Worm (Caenorhabditis elegans) whole organism, late embryonic: Measurements from ENCODE around the gene dod-24.

Experiments
- C08G9.2 ChIP-seq: sonication (generic microtip); optimal IDR thresholded peaks from 2 replicates; lab custom pipeline; 2016; ENCODE audit warnings: mild to moderate bottlenecking, missing genetic modification characterization, moderate library complexity, missing compliant biosample characterization
- C38D4.7 ChIP-seq: fragments of 200-800 bp; sonication (Bioruptor generic); optimal IDR thresholded peaks from 2 replicates; lab custom pipeline; 2018; ENCODE audit warnings: mild to moderate bottlenecking, missing genetic modification characterization, moderate library complexity, missing compliant biosample characterization
- F13H6.1 ChIP-seq: sonication (generic microtip); optimal IDR thresholded peaks from 2 replicates; lab custom pipeline; 2016; ENCODE audit warnings: missing genetic modification characterization, missing compliant biosample characterization
- T23F11.4 ChIP-seq: fragments of 200-800 bp; sonication (Bioruptor generic); optimal IDR thresholded peaks from 2 replicates; lab custom pipeline; 2018; ENCODE audit warnings: mild to moderate bottlenecking, missing genetic modification characterization, missing compliant biosample characterization
- ahr-1 ChIP-seq: sonication (generic microtip); optimal IDR thresholded peaks from 2 replicates; lab custom pipeline; 2016; ENCODE audit warnings: missing genetic modification characterization, missing compliant biosample characterization
- ama-1 ChIP-seq: fragments of 150-350 bp; optimal IDR thresholded peaks from 2 replicates; lab custom pipeline; 2014
- ceh-19 ChIP-seq: fragments of 200-800 bp; sonication (Bioruptor generic); optimal IDR thresholded peaks from 2 replicates; lab custom pipeline; 2018; ENCODE audit warnings: mild to moderate bottlenecking, missing genetic modification characterization, missing compliant biosample characterization
- ceh-2 ChIP-seq: sonication (generic microtip); optimal IDR thresholded peaks from 2 replicates; lab custom pipeline; 2016; ENCODE audit warnings: missing genotype, missing genetic modification characterization, missing compliant biosample characterization
- ceh-45 ChIP-seq: fragments of 200-800 bp; sonication (Bioruptor generic); IDR thresholded peaks from 2 replicates; pipeline ENCODE4 v1.3.6; 2022; ENCODE audit warnings: missing genetic modification reagents, missing genetic modification characterization, missing compliant biosample characterization
- ceh-48 ChIP-seq: sonication (generic microtip); optimal IDR thresholded peaks from 2 replicates; lab custom pipeline; 2016; ENCODE audit warnings: missing genetic modification characterization, inconsistent platforms, missing compliant biosample characterization
- ceh-9 ChIP-seq: sonication (generic microtip); optimal IDR thresholded peaks from 2 replicates; lab custom pipeline; 2016; ENCODE audit warnings: mild to moderate bottlenecking, missing genetic modification characterization, inconsistent platforms, missing compliant biosample characterization
- dve-1 ChIP-seq: sonication (generic microtip); optimal IDR thresholded peaks from 2 replicates; lab custom pipeline; 2017; ENCODE audit warnings: antibody characterized with exemption, mild to moderate bottlenecking, missing genetic modification characterization, missing compliant biosample characterization
- elt-2 ChIP-seq: sonication (generic microtip); optimal IDR thresholded peaks from 2 replicates; lab custom pipeline; 2016; ENCODE audit warnings: missing genetic modification reagents, missing genetic modification characterization, missing compliant biosample characterization
- ets-4 ChIP-seq: sonication (generic microtip); optimal IDR thresholded peaks from 2 replicates; lab custom pipeline; 2016; ENCODE audit warnings: missing genetic modification characterization, missing compliant biosample characterization
- eyg-1 ChIP-seq: sonication (generic microtip); optimal IDR thresholded peaks from 2 replicates; lab custom pipeline; 2016; ENCODE audit warnings: missing genotype, missing genetic modification characterization, missing compliant biosample characterization
- fkh-10 ChIP-seq: fragments of 150-350 bp; optimal IDR thresholded peaks from 2 replicates; lab custom pipeline; 2014; ENCODE audit warnings: missing biosample characterization, missing genetic modification reagents, missing genetic modification characterization
- fkh-6 ChIP-seq: sonication (generic microtip); optimal IDR thresholded peaks from 2 replicates; lab custom pipeline; 2016; ENCODE audit warnings: missing genetic modification characterization, missing compliant biosample characterization
- hlh-15 ChIP-seq: sonication (generic microtip); optimal IDR thresholded peaks from 2 replicates; lab custom pipeline; 2016; ENCODE audit warnings: missing genetic modification characterization, missing compliant biosample characterization
- mec-3 ChIP-seq: sonication (generic microtip); optimal IDR thresholded peaks from 2 replicates; lab custom pipeline; 2016; ENCODE audit warnings: borderline replicate concordance, missing genetic modification characterization, missing compliant biosample characterization
- npax-4 ChIP-seq: sonication (generic microtip); optimal IDR thresholded peaks from 2 replicates; lab custom pipeline; 2016; ENCODE audit warnings: missing genetic modification characterization, missing compliant biosample characterization
- sdc-2 ChIP-seq: sonication (generic microtip); optimal IDR thresholded peaks from 2 replicates; lab custom pipeline; 2016; ENCODE audit warnings: missing genotype, missing genetic modification characterization, missing compliant biosample characterization
- syd-9 ChIP-seq: sonication (generic microtip); optimal IDR thresholded peaks from 2 replicates; lab custom pipeline; 2016; ENCODE audit warnings: mild to moderate bottlenecking, missing genetic modification characterization, moderate library complexity, missing compliant biosample characterization
- tbx-7 ChIP-seq: sonication (generic microtip); optimal IDR thresholded peaks from 2 replicates; lab custom pipeline; 2016; ENCODE audit warnings: missing genotype, missing genetic modification characterization, missing compliant biosample characterization
- unc-42 ChIP-seq: sonication (generic microtip); optimal IDR thresholded peaks from 2 replicates; lab custom pipeline; 2016; ENCODE audit warnings: missing genotype, missing genetic modification characterization, missing compliant biosample characterization
- unc-86 ChIP-seq: sonication (generic microtip); optimal IDR thresholded peaks from 2 replicates; lab custom pipeline; 2016; ENCODE audit warnings: missing genetic modification characterization, missing compliant biosample characterization

dod-24 gene

DNA sequence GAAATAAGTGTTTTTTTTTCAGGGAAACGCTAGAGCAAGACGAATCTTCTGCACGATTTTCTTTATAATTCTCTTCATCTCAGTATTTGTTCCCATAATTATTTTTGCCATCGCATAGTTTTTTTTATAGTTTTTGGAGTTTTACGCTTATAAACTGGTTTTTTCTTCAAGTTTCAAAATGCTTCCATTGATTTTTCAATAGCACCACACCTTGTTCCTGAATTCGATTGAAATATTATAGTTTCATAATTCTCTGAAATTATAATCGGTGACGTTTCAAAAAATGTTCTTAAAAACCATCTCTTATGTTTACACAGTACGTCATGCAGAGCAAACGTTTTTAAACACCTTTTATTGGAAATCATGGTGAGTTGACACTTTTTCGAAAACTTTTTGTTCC, 48.0 kb downstream of the dod-24 start, which contains the start of gene K08D8.12:
TSS of gene K08D8.12 (plus strand) at position 301 of the 400 bp plus-strand sequence.
- TF ChIP-seq ets-4 (tag; lab: Kevin White, UChicago) = no peak

DNA sequence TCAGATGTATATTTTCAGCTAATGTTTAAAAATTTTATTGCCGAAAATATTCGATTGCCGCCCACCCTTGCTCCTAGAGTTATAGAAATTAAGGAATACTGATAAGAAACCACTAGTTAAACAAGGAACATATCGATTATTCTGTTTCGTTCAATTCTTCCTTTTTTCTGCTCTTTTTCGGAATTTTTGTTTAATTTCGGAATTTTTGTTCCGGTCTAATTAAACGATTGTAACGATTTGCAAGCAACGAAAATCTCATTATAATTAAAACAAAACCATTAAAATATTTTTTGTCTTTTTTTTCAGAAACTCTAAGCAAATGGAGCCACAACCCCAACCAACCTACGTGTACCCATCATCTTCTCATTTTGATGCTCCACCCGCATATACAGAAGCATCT, 49.0 kb downstream of the dod-24 start, which contains the start of gene K08D8.1:
TSS of gene K08D8.1 (plus strand) at position 301 of the 400 bp plus-strand sequence.
- TF ChIP-seq sdc-2 (tag; lab: Kevin White, UChicago) (no peak), ceh-19 (GFP tag; lab: Kevin White, UChicago) (no peak), unc-42 (tag; lab: Kevin White, UChicago) (no peak), tbx-7 (tag; lab: Kevin White, UChicago) (no peak), unc-86 (tag; lab: Kevin White, UChicago) (no peak), eyg-1 (tag; lab: Kevin White, UChicago) (no peak), ceh-9 (tag; lab: Kevin White, UChicago) (no peak), fkh-10 (GFP tag; lab: Kevin White, UChicago) (no peak), ceh-48 (tag; lab: Kevin White, UChicago) (no peak), ceh-45 (no peak), npax-4 (tag; lab: Kevin White, UChicago) (no peak), fkh-6 (tag; lab: Kevin White, UChicago) (no peak)

DNA sequence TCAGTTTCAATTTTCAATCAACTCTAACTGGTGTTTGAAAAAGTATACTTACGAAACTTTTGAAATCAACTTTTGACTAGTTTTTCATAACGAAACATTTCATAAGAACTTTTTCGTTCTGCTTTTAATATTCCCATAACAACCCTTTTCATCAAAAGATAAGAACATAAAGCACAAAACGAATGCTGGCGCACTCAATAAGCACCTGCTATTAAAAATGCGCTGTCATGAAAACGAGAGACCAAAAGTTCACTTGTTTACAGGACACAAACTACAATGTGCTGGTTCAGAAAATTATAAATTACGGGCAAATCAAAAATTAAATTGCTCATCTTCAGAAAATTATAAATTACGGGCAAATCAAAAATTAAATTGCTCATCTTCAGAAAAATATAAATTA, 50.1 kb downstream of the dod-24 start:
- TF ChIP-seq C38D4.7 (GFP tag; lab: Kevin White, UChicago) = no peak
- TF ChIP-seq syd-9 (tag; lab: Kevin White, UChicago) = no peak
- no peak for TF ChIP-seq mec-3 (tag; lab: Kevin White, UChicago)
- no peak for TF ChIP-seq F13H6.1 (tag; lab: Kevin White, UChicago)
- TF ChIP-seq ceh-2 = no peak
- TF ChIP-seq T23F11.4 (GFP tag; lab: Kevin White, UChicago) = no peak
- TF ChIP-seq ahr-1 (tag; lab: Kevin White, UChicago) = no peak
- TF ChIP-seq dve-1 (tag; lab: Kevin White, UChicago) = no peak
- TF ChIP-seq unc-86 (tag; lab: Kevin White, UChicago) = no peak
- TF ChIP-seq unc-42 (tag; lab: Kevin White, UChicago) = no peak
- TF ChIP-seq npax-4 (tag; lab: Kevin White, UChicago) = no peak
- no peak for TF ChIP-seq fkh-10 (GFP tag; lab: Kevin White, UChicago)
- no peak for TF ChIP-seq ama-1 (lab: Kevin White, UChicago)
- TF ChIP-seq eyg-1 (tag; lab: Kevin White, UChicago) = no peak
- TF ChIP-seq hlh-15 = no peak

DNA sequence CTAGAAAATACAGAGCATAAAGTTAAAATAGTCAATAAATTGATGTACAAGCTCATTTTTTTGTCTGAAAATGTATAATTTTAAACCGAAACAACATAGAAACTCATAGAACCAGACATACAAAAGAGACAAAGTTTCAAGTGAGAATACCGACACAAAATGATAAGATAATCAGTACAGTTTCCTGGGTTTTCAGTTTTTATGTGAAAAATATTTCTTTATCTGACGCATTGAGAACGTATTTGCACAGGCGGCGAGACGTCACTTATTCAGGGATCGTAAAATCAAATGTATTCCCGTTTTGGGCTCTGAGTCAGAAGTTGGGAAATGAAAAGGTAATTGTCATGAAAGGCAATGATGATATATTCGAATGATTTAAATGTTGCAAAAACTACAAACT, 50.7 kb downstream of the dod-24 start, which contains the start of gene K08D8.6:
TSS of gene K08D8.6 (minus strand) at position 64 of the 400 bp plus-strand sequence.
- TF ChIP-seq C08G9.2 (tag; lab: Kevin White, UChicago) (no peak), elt-2 (tag; lab: Kevin White, UChicago) (peak; percentile 4)
